Fruit fly (Drosophila melanogaster): ENCODE data around the gene Hsp83.

DNA sequence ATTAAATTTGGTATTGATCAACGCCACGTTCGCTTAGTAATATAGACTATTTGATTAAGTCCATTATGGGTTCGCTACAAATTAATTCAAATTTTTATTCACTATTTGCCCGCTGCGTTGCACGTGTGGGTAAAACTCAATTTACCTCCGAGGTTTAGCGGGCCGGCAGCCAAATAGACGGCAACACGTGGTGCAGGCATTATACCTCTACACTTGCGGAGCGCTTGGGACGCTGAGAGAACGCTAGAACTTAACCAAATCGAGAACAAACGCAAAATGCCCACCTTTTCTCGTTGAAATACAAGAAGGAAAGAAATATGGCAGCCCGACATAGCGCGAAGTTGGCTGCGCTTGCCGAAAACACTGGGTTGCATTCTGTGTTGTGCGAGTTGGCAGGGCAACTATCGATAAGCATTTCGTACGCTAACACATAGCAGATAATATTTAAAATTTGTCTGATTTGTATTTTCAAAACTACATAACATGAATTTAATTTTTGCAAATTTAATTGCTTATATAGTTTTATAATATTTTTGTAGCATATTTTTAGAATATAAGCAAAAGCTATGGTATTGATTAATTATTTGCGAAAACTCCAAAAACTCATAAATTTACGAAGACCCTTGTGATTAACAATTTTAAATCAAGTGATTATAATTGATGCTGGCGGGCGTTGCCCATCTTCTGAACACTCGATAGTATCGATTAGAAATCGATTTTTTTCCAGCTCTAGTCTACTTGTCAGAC, 30.0 kb downstream of the Hsp83 start, which contains the start of the genes RpL28 and eIF1:
- peak; percentile 96 for TF ChIP-seq rgr (GFP tag; optimal IDR thresholded peaks at IDR 0.05)
- peak; percentile 84 for TF ChIP-seq OdsH (GFP tag; optimal IDR thresholded peaks at IDR 0.05)
- TF ChIP-seq usp (GFP tag; optimal IDR thresholded peaks at IDR 0.05) = no peak
- peak; percentile 45 for TF ChIP-seq woc (GFP tag; optimal IDR thresholded peaks at IDR 0.05)
- TF ChIP-seq Abd-B (GFP tag; optimal IDR thresholded peaks at IDR 0.05) = no peak
- no peak for TF ChIP-seq CrebA (GFP tag; optimal IDR thresholded peaks at IDR 0.05; ENCODE audit: borderline replicate concordance)
- no peak for TF ChIP-seq Vsx2 (GFP tag; optimal IDR thresholded peaks at IDR 0.05; ENCODE audit: partially characterized antibody)
- peak; percentile 92 for TF ChIP-seq sv (GFP tag; optimal IDR thresholded peaks at IDR 0.05)
- no peak for TF ChIP-seq N (GFP tag; optimal IDR thresholded peaks at IDR 0.05)
